Fruit fly (Drosophila melanogaster) whole organism, embryonic: ENCODE results near the gene mey.

ENCODE experiments used
- ATbp ChIP-seq: fragments of 200-800 bp; sonication (Bioruptor generic); optimal IDR thresholded peaks from 2 replicates; lab custom pipeline; 2017; ENCODE audit warnings: missing biosample characterization, mild to moderate bottlenecking, missing genetic modification characterization, missing genetic modification reagents
- Atf3 ChIP-seq: fragments of 200-800 bp; sonication (Bioruptor generic); optimal IDR thresholded peaks from 3 replicates; lab custom pipeline; 2016; ENCODE audit warnings: missing biosample characterization, missing genetic modification characterization
- CG10209 ChIP-seq: fragments of 200-800 bp; sonication (Bioruptor generic); optimal IDR thresholded peaks from 3 replicates; lab custom pipeline; 2017; ENCODE audit warnings: missing biosample characterization, mild to moderate bottlenecking, missing genetic modification characterization, missing genetic modification reagents
- CG15479 ChIP-seq: fragments of 200-800 bp; sonication (Bioruptor generic); optimal IDR thresholded peaks from 3 replicates; lab custom pipeline; 2019; ENCODE audit warnings: missing biosample characterization, mild to moderate bottlenecking, missing genetic modification characterization, moderate library complexity
- CG2712 ChIP-seq: fragments of 200-800 bp; optimal IDR thresholded peaks from 3 replicates; lab custom pipeline; 2019; ENCODE audit warnings: missing biosample characterization, mild to moderate bottlenecking, missing genetic modification characterization, moderate library complexity
- CG3838 ChIP-seq: fragments of 200-800 bp; sonication (Bioruptor generic); optimal IDR thresholded peaks from 3 replicates; lab custom pipeline; 2016; ENCODE audit warnings: missing biosample characterization, missing genetic modification characterization
- CG8359 ChIP-seq: fragments of 200-800 bp; sonication (Bioruptor generic); optimal IDR thresholded peaks from 2 replicates; lab custom pipeline; 2017; ENCODE audit warnings: missing biosample characterization, mild to moderate bottlenecking, missing genetic modification characterization, borderline replicate concordance
- CG9215 ChIP-seq: fragments of 200-800 bp; sonication (Bioruptor generic); IDR thresholded peaks from 2 replicates; pipeline ENCODE4 v1.3.6; 2022; ENCODE audit warnings: missing biosample characterization, missing genetic modification characterization
- Hr51 ChIP-seq, 2 experiments: fragments of 200-800 bp; sonication (Bioruptor generic); optimal IDR thresholded peaks; 2 replicates in 1 of 2; 3 replicates in 1 of 2; lab custom pipeline; 2016 to 2018; ENCODE audit warnings: missing biosample characterization in 2 of 2, missing genetic modification characterization in 2 of 2, mild to moderate bottlenecking in 1 of 2, moderate library complexity in 1 of 2
- Sin3A ChIP-seq: fragments of >200 bp; optimal IDR thresholded peaks from 2 replicates; lab custom pipeline; 2018
- az2 ChIP-seq: fragments of 200-800 bp; sonication (Bioruptor generic); optimal IDR thresholded peaks from 3 replicates; lab custom pipeline; 2016; ENCODE audit warnings: missing biosample characterization, missing genetic modification characterization
- salm ChIP-seq: fragments of 200-800 bp; sonication (Bioruptor generic); optimal IDR thresholded peaks from 2 replicates; lab custom pipeline; 2018; ENCODE audit warnings: missing biosample characterization, mild to moderate bottlenecking, missing genetic modification characterization
- slbo ChIP-seq: fragments of 200-800 bp; sonication (Bioruptor generic); IDR thresholded peaks from 2 replicates; pipeline ENCODE4 v1.3.6; 2022; ENCODE audit warnings: missing biosample characterization, missing genetic modification characterization

DNA sequence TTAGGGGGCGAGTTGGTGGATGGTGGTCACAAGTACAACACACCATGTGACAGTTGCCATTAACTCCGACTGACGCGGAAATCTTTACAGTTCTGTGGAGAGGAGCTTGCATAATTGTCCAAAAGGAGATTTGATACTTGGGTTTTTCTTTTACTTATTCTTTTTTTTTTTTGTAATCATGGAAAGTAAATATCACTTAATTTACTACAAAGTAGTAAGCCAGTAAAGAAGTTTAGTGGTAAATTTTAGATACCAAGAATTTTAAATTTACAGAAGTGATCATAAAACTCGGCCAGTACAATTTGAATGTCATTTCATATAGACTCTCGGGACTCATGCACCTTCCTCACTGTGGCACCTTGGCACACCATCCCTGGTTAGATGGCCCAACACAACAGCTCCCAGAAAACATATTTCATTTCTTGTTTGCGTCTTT lies 6.2 kb downstream of the mey start:
- TF ChIP-seq CG3838 (GFP tag; lab: Kevin White, UChicago) (no peak), CG9215 (no peak), Atf3 (no peak), slbo (GFP tag; lab: Robert Waterston, UW) (no peak), az2 (GFP tag; lab: Kevin White, UChicago) (no peak), Hr51 (GFP tag; optimal IDR thresholded peaks at IDR 0.05; lab: Kevin White, UChicago) (no peak), CG15479 (no peak), salm (no peak), Sin3A (no peak), CG8359 (GFP tag; lab: Kevin White, UChicago) (no peak), CG10209 (GFP tag; lab: Kevin White, UChicago) (no peak), ATbp (GFP tag; lab: Kevin White, UChicago) (no peak), CG2712 (tag; lab: Kevin White, UChicago) (no peak)
